Worm (Caenorhabditis elegans) whole organism, mixed stage, embryonic: ENCODE results near the gene nhr-190.

Experiments used
- bed-3 ChIP-seq: fragments of 200-800 bp; sonication (Bioruptor generic); optimal IDR thresholded peaks from 3 replicates; lab custom pipeline; 2018; ENCODE audit warnings: mild to moderate bottlenecking, missing genetic modification characterization, moderate library complexity, missing compliant biosample characterization
- ceh-39 ChIP-seq: fragments of 150-350 bp; optimal IDR thresholded peaks from 2 replicates; lab custom pipeline; 2014; ENCODE audit warnings: missing biosample characterization, missing genetic modification characterization
- elt-1 ChIP-seq: sonication (generic microtip); optimal IDR thresholded peaks from 2 replicates; lab custom pipeline; 2017; ENCODE audit warnings: missing genetic modification characterization, mild to moderate bottlenecking, missing compliant biosample characterization, antibody characterized with exemption, moderate library complexity, borderline replicate concordance; ENCODE audit not compliant: insufficient read depth
- lin-13 ChIP-seq: fragments of 150-350 bp; optimal IDR thresholded peaks from 2 replicates; lab custom pipeline; 2014; ENCODE audit warnings: missing biosample characterization, missing genetic modification characterization
- nhr-28 ChIP-seq: fragments of 150-350 bp; optimal IDR thresholded peaks from 2 replicates; lab custom pipeline; 2014; ENCODE audit warnings: missing biosample characterization, missing genetic modification characterization

- no peak for TF ChIP-seq bed-3
- no peak for TF ChIP-seq lin-13
- no peak for TF ChIP-seq elt-1
- no peak for TF ChIP-seq ceh-39 (tag; lab: Kevin White, UChicago)
- TF ChIP-seq nhr-28 (tag; lab: Kevin White, UChicago) = no peak
Observed at ce11 chrV:608844-609243, 33.9 kb downstream of the nhr-190 start, which contains the start of gene srw-109.
